Fruit fly (Drosophila melanogaster): ENCODE data around the gene Sse.
A peak's percentile ranks its signal among the peaks of the same experiment; 100 is the strongest.

Sse gene

DNA sequence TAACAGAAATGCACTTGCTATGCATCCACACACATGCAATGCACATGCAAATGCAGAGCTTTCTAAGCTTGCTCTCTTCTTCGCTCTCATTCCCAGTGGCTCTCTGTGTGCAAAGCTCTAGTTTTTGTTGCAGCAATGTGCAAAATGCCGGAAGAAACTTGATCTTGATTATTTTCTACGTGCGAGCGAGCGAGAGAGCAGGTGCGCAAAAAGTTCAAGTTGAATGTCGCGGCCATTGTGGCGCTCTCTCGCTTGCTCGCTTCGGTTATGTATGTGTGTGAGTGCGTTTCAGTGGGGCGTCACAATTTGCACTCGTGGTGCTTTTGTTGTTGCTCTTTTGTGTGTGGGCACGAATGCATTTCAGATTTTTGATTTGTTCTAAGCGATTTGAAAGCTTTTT is 51.5 kb downstream of the Sse start:
- TF ChIP-seq CG7101 (tag; optimal IDR thresholded peaks at IDR 0.05) (peak; percentile 24), CG33017 (tag; optimal IDR thresholded peaks at IDR 0.05) (peak; percentile 0), ovo (GFP tag; optimal IDR thresholded peaks at IDR 0.05) (no peak), CG7045 (GFP tag; optimal IDR thresholded peaks at IDR 0.05) (no peak), CG1620 (GFP tag; optimal IDR thresholded peaks at IDR 0.05) (no peak), cnc (optimal IDR thresholded peaks at IDR 0.05) (no peak), Mnt (GFP tag; optimal IDR thresholded peaks at IDR 0.05) (peak; percentile 53), Crg-1 (GFP tag; optimal IDR thresholded peaks at IDR 0.05) (no peak), pad (GFP tag; optimal IDR thresholded peaks at IDR 0.05) (no peak), tj (GFP tag; optimal IDR thresholded peaks at IDR 0.05) (peak; percentile 28), toe (GFP tag; optimal IDR thresholded peaks at IDR 0.05) (no peak), CG11617 (GFP tag; optimal IDR thresholded peaks at IDR 0.05) (no peak), CG14711 (tag; optimal IDR thresholded peaks at IDR 0.05) (no peak), Hr96 (GFP tag; optimal IDR thresholded peaks at IDR 0.05) (no peak), CG12768 (GFP tag; optimal IDR thresholded peaks at IDR 0.05) (peak; percentile 47), CG5204 (GFP tag; optimal IDR thresholded peaks at IDR 0.05) (no peak), Clk (GFP tag; optimal IDR thresholded peaks at IDR 0.05) (no peak), bab1 (GFP tag; optimal IDR thresholded peaks at IDR 0.05) (peak; percentile 14), kay (GFP tag; ENCODE audit: borderline replicate concordance) (no peak), cic (GFP tag; optimal IDR thresholded peaks at IDR 0.05) (peak; percentile 71)

Measured in whole organism, adult.